Fruit fly (Drosophila melanogaster) whole organism, embryonic: ENCODE results near the gene RpLP1.
A peak's percentile ranks its signal among the peaks of the same experiment; 100 is the strongest.

Source experiments
- B-H2 ChIP-seq: fragments of 200-800 bp; sonication (Bioruptor generic); optimal IDR thresholded peaks from 2 replicates; lab custom pipeline; 2018; ENCODE audit warnings: missing biosample characterization, mild to moderate bottlenecking, missing genetic modification characterization
- CG10209 ChIP-seq: fragments of 200-800 bp; sonication (Bioruptor generic); optimal IDR thresholded peaks from 3 replicates; lab custom pipeline; 2017; ENCODE audit warnings: missing biosample characterization, mild to moderate bottlenecking, missing genetic modification characterization, missing genetic modification reagents
- CG10267 ChIP-seq: fragments of 200-800 bp; sonication (Bioruptor generic); optimal IDR thresholded peaks from 2 replicates; lab custom pipeline; 2018; ENCODE audit warnings: missing biosample characterization, mild to moderate bottlenecking, missing genetic modification characterization, moderate library complexity
- CG11696 ChIP-seq: fragments of 200-800 bp; sonication (Bioruptor generic); IDR thresholded peaks from 2 replicates; pipeline ENCODE4 v1.3.6; 2022; ENCODE audit warnings: missing biosample characterization, missing genetic modification characterization
- CG1233 ChIP-seq: fragments of 200-800 bp; sonication (Bioruptor generic); optimal IDR thresholded peaks from 4 replicates; lab custom pipeline; 2018; ENCODE audit warnings: missing biosample characterization, mild to moderate bottlenecking, missing genetic modification characterization
- CG15269 ChIP-seq: fragments of 200-800 bp; sonication (Bioruptor generic); optimal IDR thresholded peaks from 2 replicates; lab custom pipeline; 2018; ENCODE audit warnings: missing biosample characterization, mild to moderate bottlenecking, missing genetic modification characterization, moderate library complexity
- CG1603 ChIP-seq: fragments of 200-800 bp; sonication (Bioruptor generic); optimal IDR thresholded peaks from 2 replicates; lab custom pipeline; 2019; ENCODE audit warnings: missing biosample characterization, mild to moderate bottlenecking, missing genetic modification characterization, moderate library complexity
- CG16815 ChIP-seq: fragments of 200-800 bp; sonication (Bioruptor generic); optimal IDR thresholded peaks from 3 replicates; lab custom pipeline; 2017; ENCODE audit warnings: missing biosample characterization, mild to moderate bottlenecking, missing genetic modification characterization
- CG17359 ChIP-seq: fragments of 200-800 bp; sonication (Bioruptor generic); optimal IDR thresholded peaks from 3 replicates; lab custom pipeline; 2018; ENCODE audit warnings: missing biosample characterization, mild to moderate bottlenecking, missing genetic modification characterization, moderate library complexity
- CG17361 ChIP-seq: fragments of 200-800 bp; sonication (Bioruptor generic); IDR thresholded peaks from 3 replicates; pipeline ENCODE4 v1.3.6; 2022; ENCODE audit warnings: missing biosample characterization, missing genetic modification characterization
- CG1792 ChIP-seq: fragments of 200-800 bp; sonication (Bioruptor generic); optimal IDR thresholded peaks from 2 replicates; lab custom pipeline; 2016; ENCODE audit warnings: missing biosample characterization, missing genetic modification characterization
- CG18262 ChIP-seq: fragments of 200-800 bp; optimal IDR thresholded peaks from 3 replicates; lab custom pipeline; 2019; ENCODE audit warnings: missing biosample characterization, mild to moderate bottlenecking, missing genetic modification characterization, moderate library complexity
- CG18764 ChIP-seq: fragments of 200-800 bp; sonication (Bioruptor generic); optimal IDR thresholded peaks from 3 replicates; lab custom pipeline; 2016; ENCODE audit warnings: missing biosample characterization, missing genetic modification characterization
- CG2678 ChIP-seq: fragments of 200-800 bp; sonication (Bioruptor generic); optimal IDR thresholded peaks from 3 replicates; lab custom pipeline; 2019; ENCODE audit warnings: missing biosample characterization, mild to moderate bottlenecking, missing genetic modification characterization, moderate library complexity
- CG32772 ChIP-seq: fragments of 200-800 bp; sonication (Bioruptor generic); IDR thresholded peaks from 2 replicates; pipeline ENCODE4 v1.3.6; 2022; ENCODE audit warnings: missing biosample characterization, missing genetic modification characterization
- CG4820 ChIP-seq: fragments of 200-800 bp; sonication (Bioruptor generic); optimal IDR thresholded peaks from 3 replicates; lab custom pipeline; 2016; ENCODE audit warnings: missing biosample characterization, missing genetic modification characterization
- CG4854 ChIP-seq: fragments of 200-800 bp; sonication (Bioruptor generic); optimal IDR thresholded peaks from 2 replicates; lab custom pipeline; 2016; ENCODE audit warnings: missing biosample characterization, missing genetic modification characterization, inconsistent platforms
- CG7556 ChIP-seq: fragments of 200-800 bp; sonication (Bioruptor generic); optimal IDR thresholded peaks from 2 replicates; lab custom pipeline; 2017; ENCODE audit warnings: missing biosample characterization, mild to moderate bottlenecking, missing genetic modification characterization
- CG9727 ChIP-seq: fragments of 200-800 bp; sonication (Bioruptor generic); optimal IDR thresholded peaks from 3 replicates; lab custom pipeline; 2017; ENCODE audit warnings: missing biosample characterization, mild to moderate bottlenecking, missing genetic modification characterization
- D19B ChIP-seq: fragments of 200-800 bp; sonication (Bioruptor generic); optimal IDR thresholded peaks from 2 replicates; lab custom pipeline; 2017; ENCODE audit warnings: missing biosample characterization, mild to moderate bottlenecking, missing genetic modification characterization
- Dek ChIP-seq: fragments of 200-800 bp; sonication (Bioruptor generic); optimal IDR thresholded peaks from 3 replicates; lab custom pipeline; 2019; ENCODE audit warnings: missing biosample characterization, mild to moderate bottlenecking, missing genetic modification characterization, moderate library complexity
- Dfd ChIP-seq, 2 experiments: fragments of >200 bp; optimal IDR thresholded peaks; 2 replicates each; lab custom pipeline; 2017; ENCODE audit warnings: missing biosample characterization in 2 of 2, missing genetic modification characterization in 2 of 2
- Fer3 ChIP-seq: fragments of 200-800 bp; sonication (Bioruptor generic); optimal IDR thresholded peaks from 2 replicates; lab custom pipeline; 2018; ENCODE audit warnings: missing biosample characterization, mild to moderate bottlenecking, missing genetic modification characterization, moderate library complexity
- Hand ChIP-seq: fragments of 200-800 bp; sonication (Bioruptor generic); optimal IDR thresholded peaks from 2 replicates; lab custom pipeline; 2017; ENCODE audit warnings: mild to moderate bottlenecking, missing biosample characterization, missing genetic modification reagents, missing genetic modification characterization
- Hr3 ChIP-seq: fragments of 200-800 bp; sonication (Bioruptor generic); optimal IDR thresholded peaks from 3 replicates; lab custom pipeline; 2016; ENCODE audit warnings: missing biosample characterization, missing genetic modification characterization
- Myb ChIP-seq: fragments of 200-800 bp; sonication (Bioruptor generic); optimal IDR thresholded peaks from 2 replicates; lab custom pipeline; 2016; ENCODE audit warnings: missing biosample characterization, missing genetic modification characterization
- NFAT ChIP-seq: fragments of 200-800 bp; sonication (Bioruptor generic); IDR thresholded peaks from 2 replicates; pipeline ENCODE4 v1.3.6; 2022; ENCODE audit warnings: missing biosample characterization, missing genetic modification characterization
- Ptx1 ChIP-seq: fragments of 200-800 bp; sonication (Bioruptor generic); IDR thresholded peaks from 2 replicates; pipeline ENCODE4 v1.3.6; 2022; ENCODE audit warnings: missing biosample characterization, missing genetic modification characterization
- bcd ChIP-seq: fragments of 200-800 bp; sonication (Bioruptor generic); optimal IDR thresholded peaks from 2 replicates; lab custom pipeline; 2017; ENCODE audit warnings: missing biosample characterization, mild to moderate bottlenecking, missing genetic modification characterization
- bsh ChIP-seq, 2 experiments: fragments of 200-800 bp; sonication (Bioruptor generic); optimal IDR thresholded peaks; 2 replicates each; lab custom pipeline; 2017 to 2018; ENCODE audit warnings: mild to moderate bottlenecking in 2 of 2, missing biosample characterization in 2 of 2, missing genetic modification characterization in 2 of 2, moderate library complexity in 1 of 2
- esg ChIP-seq: fragments of 200-800 bp; sonication (Bioruptor generic); conservative IDR thresholded peaks from 2 replicates; pipeline ENCODE4 v1.3.6; 2022; ENCODE audit warnings: missing biosample characterization, missing genetic modification characterization
- hb ChIP-seq: fragments of 200-800 bp; sonication (Bioruptor generic); IDR thresholded peaks from 3 replicates; pipeline ENCODE4 v1.3.6; 2022; ENCODE audit warnings: missing biosample characterization, missing genetic modification characterization; ENCODE audit not compliant: partially characterized antibody
- her ChIP-seq: fragments of 200-800 bp; sonication (Bioruptor generic); optimal IDR thresholded peaks from 2 replicates; lab custom pipeline; 2016; ENCODE audit warnings: missing biosample characterization, missing genetic modification characterization
- jing ChIP-seq: fragments of 200-800 bp; sonication (Bioruptor generic); optimal IDR thresholded peaks from 2 replicates; lab custom pipeline; 2018; ENCODE audit warnings: missing biosample characterization, mild to moderate bottlenecking, missing genetic modification characterization
- ken ChIP-seq: fragments of 200-800 bp; sonication (Bioruptor generic); IDR thresholded peaks from 3 replicates; pipeline ENCODE4 v1.3.6; 2022; ENCODE audit warnings: missing biosample characterization, missing genetic modification characterization
- maf-S ChIP-seq: fragments of 200-800 bp; sonication (Bioruptor generic); optimal IDR thresholded peaks from 2 replicates; lab custom pipeline; 2016; ENCODE audit warnings: missing biosample characterization, missing genetic modification characterization
- phol ChIP-seq: fragments of 200-800 bp; sonication (Bioruptor generic); optimal IDR thresholded peaks from 3 replicates; lab custom pipeline; 2018; ENCODE audit warnings: missing biosample characterization, mild to moderate bottlenecking, missing genetic modification characterization, moderate library complexity
- rib ChIP-seq: fragments of 200-800 bp; sonication (Bioruptor generic); IDR thresholded peaks from 2 replicates; pipeline ENCODE4 v1.3.6; 2022; ENCODE audit warnings: missing biosample characterization, missing genetic modification characterization
- schlank ChIP-seq: fragments of 200-800 bp; sonication (Bioruptor generic); optimal IDR thresholded peaks from 2 replicates; lab custom pipeline; 2018; ENCODE audit warnings: missing biosample characterization, mild to moderate bottlenecking, missing genetic modification characterization
- sim ChIP-seq: fragments of 200-800 bp; sonication (Bioruptor generic); IDR thresholded peaks from 2 replicates; pipeline ENCODE4 v1.3.6; 2022; ENCODE audit warnings: missing biosample characterization, missing genetic modification characterization
- sisA ChIP-seq: fragments of 200-800 bp; sonication (Bioruptor generic); IDR thresholded peaks from 2 replicates; pipeline ENCODE4 v1.3.6; 2022; ENCODE audit warnings: missing biosample characterization, missing genetic modification characterization
- slbo ChIP-seq: fragments of 200-800 bp; sonication (Bioruptor generic); IDR thresholded peaks from 2 replicates; pipeline ENCODE4 v1.3.6; 2022; ENCODE audit warnings: missing biosample characterization, missing genetic modification characterization
- sqz ChIP-seq: fragments of 200-800 bp; sonication (Bioruptor generic); optimal IDR thresholded peaks from 3 replicates; lab custom pipeline; 2018; ENCODE audit warnings: missing biosample characterization, mild to moderate bottlenecking, missing genetic modification characterization
- sr ChIP-seq: fragments of 200-800 bp; sonication (Bioruptor generic); IDR thresholded peaks from 3 replicates; pipeline ENCODE4 v1.3.6; 2022; ENCODE audit warnings: missing biosample characterization, missing genetic modification characterization
- ssp ChIP-seq: fragments of 200-800 bp; sonication (Bioruptor generic); IDR thresholded peaks from 2 replicates; pipeline ENCODE4 v1.3.6; 2022; ENCODE audit warnings: missing biosample characterization, missing genetic modification characterization
- tll ChIP-seq, 2 experiments: fragments of 200-800 bp in 1 of 2; fragments of >200 bp in 1 of 2; sonication (Bioruptor generic) in 1 of 2; optimal IDR thresholded peaks; 2 replicates each; lab custom pipeline; 2017 to 2019; ENCODE audit warnings: missing biosample characterization in 2 of 2, missing genetic modification characterization in 2 of 2, mild to moderate bottlenecking in 1 of 2, moderate library complexity in 1 of 2
- wdn ChIP-seq: fragments of 200-800 bp; sonication (Bioruptor generic); IDR thresholded peaks from 2 replicates; pipeline ENCODE4 v1.3.6; 2022; ENCODE audit warnings: missing biosample characterization, missing genetic modification characterization
- wor ChIP-seq: fragments of 200-800 bp; sonication (Bioruptor generic); IDR thresholded peaks from 2 replicates; pipeline ENCODE4 v1.3.6; 2022; ENCODE audit warnings: missing biosample characterization, missing genetic modification characterization
- zfh1 ChIP-seq: fragments of 200-800 bp; sonication (Bioruptor generic); IDR thresholded peaks from 3 replicates; pipeline ENCODE4 v1.3.6; 2022; ENCODE audit warnings: missing biosample characterization, missing genetic modification characterization

The RpLP1 gene

dm6 chr2L:429680-430484 lies 10.1 kb downstream of the RpLP1 start (continued):
- TF ChIP-seq Fer3 (tag; lab: Kevin White, UChicago) (peak; percentile 10), ssp (GFP tag; lab: Robert Waterston, UW) (peak; percentile 25; the same call in 1 of the 2 replicates), D19B (GFP tag; lab: Kevin White, UChicago) (peak; percentile 51), Ptx1 (GFP tag; lab: Robert Waterston, UW) (0 out of 2 replicates have a peak, but pooled peaks have one; percentile 27), tll (GFP tag; optimal IDR thresholded peaks at IDR 0.05; lab: Kevin White, UChicago) (no peak), CG4854 (GFP tag; lab: Kevin White, UChicago) (peak; percentile 12), her (GFP tag; lab: Kevin White, UChicago) (peak; percentile 45), sr (no peak), CG10267 (tag; lab: Kevin White, UChicago) (peak; percentile 43), CG17359 (tag; lab: Kevin White, UChicago) (peak; percentile 7), phol (tag; lab: Kevin White, UChicago) (peak; percentile 48), CG11696 (GFP tag; lab: Robert Waterston, UW) (no peak), hb (no peak), Hr3 (GFP tag; lab: Kevin White, UChicago) (peak; percentile 14), CG1233 (peak; percentile 25), CG17361 (GFP tag; lab: Robert Waterston, UW) (peak; percentile 64), CG1603 (tag; lab: Kevin White, UChicago) (no peak), CG10209 (GFP tag; lab: Kevin White, UChicago) (peak; percentile 20), jing (GFP tag; lab: Kevin White, UChicago) (peak; percentile 1), CG18764 (GFP tag; lab: Kevin White, UChicago) (peak; percentile 16), CG16815 (peak; percentile 71), rib (peak; percentile 55), Dek (tag; lab: Kevin White, UChicago) (no peak), NFAT (GFP tag; lab: Robert Waterston, UW) (peak; percentile 64), esg (GFP tag; lab: Robert Waterston, UW) (no peak), sim (GFP tag; lab: Robert Waterston, UW) (peak; percentile 63; the same call in 1 of the 2 replicates), CG18262 (tag; lab: Kevin White, UChicago) (peak; percentile 73), slbo (GFP tag; lab: Robert Waterston, UW) (peak; percentile 66), bsh (GFP tag; optimal IDR thresholded peaks at IDR 0.05; lab: Kevin White, UChicago) (peak; percentile 71 to 73), CG4820 (GFP tag; lab: Kevin White, UChicago) (peak; percentile 23), CG15269 (tag; lab: Kevin White, UChicago) (no peak), maf-S (GFP tag; lab: Kevin White, UChicago) (no peak), Myb (GFP tag; lab: Kevin White, UChicago) (peak; percentile 44), bcd (GFP tag; lab: Kevin White, UChicago) (peak; percentile 51), B-H2 (GFP tag; lab: Kevin White, UChicago) (no peak), wor (GFP tag; lab: Robert Waterston, UW) (no peak), Dfd (GFP tag; optimal IDR thresholded peaks at IDR 0.05; lab: Kevin White, UChicago) (no peak), CG32772 (GFP tag; lab: Robert Waterston, UW) (no peak), CG9727 (peak; percentile 56), ken (GFP tag; lab: Robert Waterston, UW) (peak; percentile 59; the same call in 1 of the 3 replicates), schlank (tag; lab: Kevin White, UChicago) (no peak), wdn (GFP tag; lab: Robert Waterston, UW) (no peak), zfh1 (GFP tag; lab: Robert Waterston, UW) (peak; percentile 62; the same call in 1 of the 3 replicates), sisA (GFP tag; lab: Robert Waterston, UW) (peak; percentile 47), sqz (GFP tag; lab: Kevin White, UChicago) (peak; percentile 50), Hand (GFP tag; lab: Kevin White, UChicago) (no peak), CG7556 (GFP tag; lab: Kevin White, UChicago) (peak; percentile 29), CG2678 (tag; lab: Kevin White, UChicago) (peak; percentile 66), CG1792 (peak; percentile 5)
